Worm (Caenorhabditis elegans): ENCODE data around the gene ints-7.

ints-7 gene

DNA sequence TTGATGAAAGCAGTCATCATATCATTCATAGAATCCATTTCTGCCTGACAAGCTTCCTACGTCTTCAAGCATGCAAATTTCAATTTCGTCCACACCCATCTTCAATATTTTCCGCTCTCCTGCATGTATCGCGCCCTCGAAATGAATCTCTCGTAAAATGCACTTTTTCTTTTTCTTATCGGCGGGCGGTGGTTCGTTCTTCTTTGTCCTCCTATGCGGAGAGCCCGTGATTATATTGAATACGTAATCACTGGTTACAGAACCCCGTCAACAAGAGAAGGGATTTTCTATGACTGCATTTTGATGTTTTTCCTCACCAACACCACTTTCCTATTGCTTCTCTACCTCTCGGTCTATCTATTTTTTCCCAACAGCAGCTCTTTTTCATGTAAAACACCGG is 54.0 kb downstream of the ints-7 start:
- TF ChIP-seq unc-55 (GFP tag; optimal IDR thresholded peaks at IDR 0.05) (no peak), lsy-2 (tag; optimal IDR thresholded peaks at IDR 0.05) (no peak), Y55F3AM.14 (GFP tag; optimal IDR thresholded peaks at IDR 0.05) (peak; percentile 16), nhr-21 (tag; optimal IDR thresholded peaks at IDR 0.05) (peak; percentile 7), nhr-129 (tag; optimal IDR thresholded peaks at IDR 0.05) (peak; percentile 25), nhr-6 (tag; optimal IDR thresholded peaks at IDR 0.05) (peak; percentile 27), fos-1 (tag; optimal IDR thresholded peaks at IDR 0.05) (no peak)

DNA sequence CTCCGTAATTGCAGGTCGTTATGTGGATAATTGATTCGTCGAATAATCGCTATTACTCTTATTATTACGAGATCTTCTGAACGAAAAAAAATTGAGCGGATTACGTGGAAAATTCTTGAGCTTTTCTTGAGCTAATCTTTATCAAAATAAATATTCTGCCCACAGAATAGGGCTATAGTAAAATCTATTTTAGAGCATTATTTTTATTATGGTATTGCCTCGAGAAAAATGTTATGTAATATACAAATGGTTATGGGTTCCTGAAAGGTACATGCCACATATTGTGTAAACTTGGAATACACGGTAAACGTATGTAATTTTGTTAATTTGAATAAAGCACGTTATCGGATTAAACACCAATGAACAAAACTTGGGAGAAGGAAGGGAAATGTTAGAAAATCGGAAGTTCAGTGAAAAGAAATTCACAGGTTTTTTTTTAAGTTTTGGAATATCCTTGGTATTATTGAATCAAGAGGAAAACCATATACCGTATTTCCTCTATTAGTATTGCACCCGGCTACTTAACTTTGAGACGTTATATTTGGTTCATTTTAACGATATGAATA is 54.6 kb downstream of the ints-7 start:
- TF ChIP-seq lin-13 (GFP tag; optimal IDR thresholded peaks at IDR 0.05) (peak; percentile 22), sma-9 (GFP tag; optimal IDR thresholded peaks at IDR 0.05) (peak; percentile 62), sma-9 (tag; optimal IDR thresholded peaks at IDR 0.05) (no peak), alr-1 (tag; optimal IDR thresholded peaks at IDR 0.05) (no peak), nhr-129 (tag; optimal IDR thresholded peaks at IDR 0.05) (no peak), nhr-6 (tag; optimal IDR thresholded peaks at IDR 0.05) (peak; percentile 36), elt-3 (tag; optimal IDR thresholded peaks at IDR 0.05) (no peak), fos-1 (tag; optimal IDR thresholded peaks at IDR 0.05) (no peak), ceh-16 (tag; optimal IDR thresholded peaks at IDR 0.05) (no peak), C34F6.9 (tag; optimal IDR thresholded peaks at IDR 0.05) (no peak), mdl-1 (tag; optimal IDR thresholded peaks at IDR 0.05) (peak in 1 of 2 experiments; percentile 42), F13H6.1 (tag; optimal IDR thresholded peaks at IDR 0.05) (peak; percentile 27), aly-2 (tag; optimal IDR thresholded peaks at IDR 0.05) (no peak), lin-11 (tag; optimal IDR thresholded peaks at IDR 0.05) (no peak), nhr-11 (tag; optimal IDR thresholded peaks at IDR 0.05) (no peak), Y55F3AM.14 (GFP tag; optimal IDR thresholded peaks at IDR 0.05) (no peak), dmd-4 (tag; optimal IDR thresholded peaks at IDR 0.05) (no peak), mbf-1 (tag; optimal IDR thresholded peaks at IDR 0.05) (no peak), nhr-25 (tag; optimal IDR thresholded peaks at IDR 0.05) (peak; percentile 43), ZK546.5 (tag; optimal IDR thresholded peaks at IDR 0.05) (no peak), ztf-11 (tag; optimal IDR thresholded peaks at IDR 0.05) (no peak), skn-1 (tag; optimal IDR thresholded peaks at IDR 0.05) (no peak), nhr-237 (tag; optimal IDR thresholded peaks at IDR 0.05) (no peak), ama-1 (optimal IDR thresholded peaks at IDR 0.05) (peak; percentile 42), lsy-2 (tag; optimal IDR thresholded peaks at IDR 0.05) (peak in 1 of 2 experiments; percentile 65), R02D3.7 (tag; optimal IDR thresholded peaks at IDR 0.05) (no peak), elt-1 (tag; optimal IDR thresholded peaks at IDR 0.05) (no peak), mab-5 (tag; optimal IDR thresholded peaks at IDR 0.05) (no peak), sem-4 (tag; optimal IDR thresholded peaks at IDR 0.05) (peak; percentile 37), nhr-10 (tag; optimal IDR thresholded peaks at IDR 0.05) (no peak), peb-1 (tag; optimal IDR thresholded peaks at IDR 0.05) (no peak), ztf-1 (GFP tag; conservative IDR thresholded peaks at IDR 0.05) (0 out of 2 replicates have a peak, but pooled peaks have one; percentile 5), ceh-82 (tag; optimal IDR thresholded peaks at IDR 0.05) (no peak), blmp-1 (tag; optimal IDR thresholded peaks at IDR 0.05; ENCODE audit: insufficient read depth) (no peak), sma-3 (GFP tag; optimal IDR thresholded peaks at IDR 0.05) (no peak), nhr-23 (tag; optimal IDR thresholded peaks at IDR 0.05) (no peak), crh-2 (tag; optimal IDR thresholded peaks at IDR 0.05) (peak; percentile 13), ztf-4 (tag; optimal IDR thresholded peaks at IDR 0.05) (peak; percentile 36), nhr-21 (tag; optimal IDR thresholded peaks at IDR 0.05) (peak; percentile 38), nhr-77 (tag; optimal IDR thresholded peaks at IDR 0.05) (no peak), gmeb-1 (tag; optimal IDR thresholded peaks at IDR 0.05) (no peak), snpc-4 (tag; optimal IDR thresholded peaks at IDR 0.05) (no peak)

DNA sequence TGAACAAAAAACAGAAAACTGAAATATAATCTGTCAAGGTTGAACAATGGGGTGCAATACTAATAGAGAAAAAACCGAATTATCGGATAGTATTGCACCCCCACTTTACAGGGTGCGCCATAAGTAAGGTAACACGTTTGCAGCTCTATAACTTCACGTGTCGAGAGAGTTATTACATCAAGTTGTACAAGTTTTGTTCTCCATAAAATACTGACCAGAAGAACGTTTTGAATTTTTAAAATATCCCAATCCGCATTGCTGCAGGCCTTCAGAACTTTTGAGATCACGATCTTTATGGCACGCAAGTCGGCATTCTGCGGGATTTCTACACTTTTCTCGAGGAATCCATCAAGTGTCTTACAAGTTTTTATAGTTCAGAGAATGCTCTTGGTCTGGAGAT is 55.2 kb downstream of the ints-7 start:
- TF ChIP-seq Y55F3AM.14 (GFP tag; optimal IDR thresholded peaks at IDR 0.05) (no peak), F13H6.1 (tag; optimal IDR thresholded peaks at IDR 0.05) (no peak), crh-2 (tag; optimal IDR thresholded peaks at IDR 0.05) (no peak), blmp-1 (tag; optimal IDR thresholded peaks at IDR 0.05; ENCODE audit: insufficient read depth) (no peak), nhr-21 (tag; optimal IDR thresholded peaks at IDR 0.05) (no peak)

Measured in whole organism, L2 larva.